Worm (Caenorhabditis elegans) whole organism, L1 larva: Measurements from ENCODE around the gene C10C5.4.

ENCODE experiments used
- C04F5.9 ChIP-seq: sonication (generic microtip); optimal IDR thresholded peaks from 2 replicates; lab custom pipeline; 2016; ENCODE audit warnings: missing genetic modification characterization, missing compliant biosample characterization
- C16A3.4 ChIP-seq: fragments of 150-350 bp; optimal IDR thresholded peaks from 2 replicates; lab custom pipeline; 2014; ENCODE audit warnings: missing biosample characterization, missing genetic modification characterization
- C34B4.2 ChIP-seq: sonication (generic microtip); optimal IDR thresholded peaks from 2 replicates; lab custom pipeline; 2017; ENCODE audit warnings: mild to moderate bottlenecking, missing genetic modification characterization, missing compliant biosample characterization
- F16B12.6 ChIP-seq: fragments of 150-350 bp; optimal IDR thresholded peaks from 2 replicates; lab custom pipeline; 2014; ENCODE audit warnings: missing biosample characterization, missing genetic modification characterization
- ama-1 ChIP-seq: fragments of 150-350 bp; optimal IDR thresholded peaks from 2 replicates; lab custom pipeline; 2014
- blmp-1 ChIP-seq: fragments of 150-350 bp; optimal IDR thresholded peaks from 2 replicates; lab custom pipeline; 2014; ENCODE audit warnings: missing biosample characterization, missing genetic modification characterization
- ceh-63 ChIP-seq: fragments of 200-800 bp; sonication (Bioruptor generic); optimal IDR thresholded peaks from 2 replicates; lab custom pipeline; 2018; ENCODE audit warnings: mild to moderate bottlenecking, missing genetic modification characterization, missing compliant biosample characterization
- ceh-82 ChIP-seq, 3 experiments: fragments of 150-350 bp in 1 of 3; sonication (generic microtip) in 2 of 3; optimal IDR thresholded peaks; 2 replicates each; lab custom pipeline; 2014 to 2017; ENCODE audit warnings: missing biosample characterization in 3 of 3, missing genetic modification characterization in 3 of 3
- ceh-88 ChIP-seq: fragments of 200-800 bp; sonication (Bioruptor generic); IDR thresholded peaks from 2 replicates; pipeline ENCODE4 v1.3.6; 2022; ENCODE audit warnings: missing genetic modification characterization, missing compliant biosample characterization
- ceh-90 ChIP-seq: sonication (generic microtip); optimal IDR thresholded peaks from 2 replicates; lab custom pipeline; 2016; ENCODE audit warnings: missing genetic modification characterization, missing compliant biosample characterization
- ces-1 ChIP-seq: fragments of 150-350 bp; optimal IDR thresholded peaks from 2 replicates; lab custom pipeline; 2014; ENCODE audit warnings: missing biosample characterization, missing genetic modification reagents, missing genetic modification characterization
- efl-1 ChIP-seq, 4 experiments: fragments of 150-350 bp; optimal IDR thresholded peaks in 3 of 4; peaks in 1 of 4; 1 replicate in 1 of 4; 2 replicates in 3 of 4; lab custom pipeline; 2014; ENCODE audit warnings: missing biosample characterization in 2 of 4, missing genetic modification characterization in 2 of 4, missing genetic modification reagents in 2 of 4
- egl-13 ChIP-seq: sonication (generic microtip); optimal IDR thresholded peaks from 2 replicates; lab custom pipeline; 2016; ENCODE audit warnings: missing genotype, missing genetic modification reagents, missing genetic modification characterization, missing compliant biosample characterization
- egl-27 ChIP-seq, 2 experiments: fragments of 150-350 bp in 1 of 2; sonication (generic microtip); optimal IDR thresholded peaks; 3 replicates each; lab custom pipeline; 2017 to 2018; ENCODE audit warnings: missing biosample characterization in 2 of 2, missing genetic modification characterization in 2 of 2, missing genetic modification reagents in 2 of 2
- elt-2 ChIP-seq: sonication (generic microtip); optimal IDR thresholded peaks from 2 replicates; lab custom pipeline; 2016; ENCODE audit warnings: missing genetic modification characterization, mild to moderate bottlenecking, inconsistent platforms, missing compliant biosample characterization, missing genetic modification reagents
- elt-3 ChIP-seq, 6 experiments: fragments of 150-350 bp in 1 of 6; sonication (generic microtip); optimal IDR thresholded peaks; 2 replicates each; lab custom pipeline; 2017 to 2018; ENCODE audit warnings: missing biosample characterization in 6 of 6, missing genetic modification characterization in 6 of 6, inconsistent platforms in 1 of 6
- ets-5 ChIP-seq: fragments of 200-800 bp; sonication (Bioruptor generic); IDR thresholded peaks from 2 replicates; pipeline ENCODE4 v1.3.6; 2022; ENCODE audit warnings: missing genetic modification characterization, missing compliant biosample characterization
- fkh-10 ChIP-seq: sonication (generic microtip); optimal IDR thresholded peaks from 2 replicates; lab custom pipeline; 2017; ENCODE audit warnings: missing biosample characterization, missing genetic modification reagents, missing genetic modification characterization
- hlh-17 ChIP-seq: fragments of 200-800 bp; sonication (Bioruptor generic); optimal IDR thresholded peaks from 2 replicates; lab custom pipeline; 2018; ENCODE audit warnings: missing genetic modification characterization, mild to moderate bottlenecking, missing compliant biosample characterization, moderate library complexity, borderline replicate concordance
- irx-1 ChIP-seq: sonication (generic microtip); optimal IDR thresholded peaks from 2 replicates; lab custom pipeline; 2016; ENCODE audit warnings: missing genetic modification characterization, missing compliant biosample characterization
- lin-35 ChIP-seq, 2 experiments: fragments of 150-350 bp; optimal IDR thresholded peaks; 2 replicates each; lab custom pipeline; 2014; ENCODE audit warnings: missing biosample characterization in 2 of 2, missing genetic modification characterization in 2 of 2, missing genetic modification reagents in 2 of 2
- lin-39 ChIP-seq: fragments of 150-350 bp; optimal IDR thresholded peaks from 2 replicates; lab custom pipeline; 2014; ENCODE audit warnings: missing biosample characterization, missing genetic modification reagents, missing genetic modification characterization
- lsy-2 ChIP-seq, 2 experiments: fragments of 150-350 bp; optimal IDR thresholded peaks; 2 replicates each; lab custom pipeline; 2014; ENCODE audit warnings: missing biosample characterization in 2 of 2, missing genetic modification characterization in 2 of 2
- mab-9 ChIP-seq: fragments of 200-800 bp; sonication (Bioruptor generic); IDR thresholded peaks from 2 replicates; pipeline ENCODE4 v1.3.6; 2022; ENCODE audit warnings: missing genetic modification reagents, missing genetic modification characterization, missing compliant biosample characterization
- mef-2 ChIP-seq: fragments of 150-350 bp; optimal IDR thresholded peaks from 2 replicates; lab custom pipeline; 2014; ENCODE audit warnings: missing biosample characterization, missing genetic modification characterization
- nhr-237 ChIP-seq: fragments of 150-350 bp; optimal IDR thresholded peaks from 2 replicates; lab custom pipeline; 2014; ENCODE audit warnings: missing biosample characterization, missing genetic modification characterization
- nhr-76 ChIP-seq: sonication (generic microtip); optimal IDR thresholded peaks from 2 replicates; lab custom pipeline; 2017; ENCODE audit warnings: missing biosample characterization, missing genetic modification characterization
- nhr-77 ChIP-seq: fragments of 150-350 bp; optimal IDR thresholded peaks from 2 replicates; lab custom pipeline; 2014; ENCODE audit warnings: missing biosample characterization, missing genetic modification characterization
- nhr-90 ChIP-seq: sonication (generic microtip); optimal IDR thresholded peaks from 2 replicates; lab custom pipeline; 2016; ENCODE audit warnings: mild to moderate bottlenecking, missing genetic modification characterization, missing compliant biosample characterization; ENCODE audit not compliant: poor library complexity
- pax-3 ChIP-seq: fragments of 200-800 bp; sonication (Bioruptor generic); optimal IDR thresholded peaks from 2 replicates; lab custom pipeline; 2018; ENCODE audit warnings: mild to moderate bottlenecking, missing genetic modification characterization, moderate library complexity, missing compliant biosample characterization
- skn-1 ChIP-seq: fragments of 150-350 bp; optimal IDR thresholded peaks from 2 replicates; lab custom pipeline; 2014; ENCODE audit warnings: missing biosample characterization, missing genetic modification characterization
- snpc-4 ChIP-seq: fragments of 150-350 bp; optimal IDR thresholded peaks from 2 replicates; lab custom pipeline; 2014; ENCODE audit warnings: missing biosample characterization, missing genetic modification characterization
- sptf-1 ChIP-seq: fragments of 150-350 bp; optimal IDR thresholded peaks from 2 replicates; lab custom pipeline; 2014; ENCODE audit warnings: missing biosample characterization, missing genetic modification characterization
- sup-37 ChIP-seq: fragments of 200-800 bp; sonication (Bioruptor generic); optimal IDR thresholded peaks from 2 replicates; lab custom pipeline; 2018; ENCODE audit warnings: mild to moderate bottlenecking, missing genetic modification characterization, missing compliant biosample characterization
- swsn-7 ChIP-seq: sonication (generic microtip); optimal IDR thresholded peaks from 2 replicates; lab custom pipeline; 2016; ENCODE audit warnings: missing genetic modification characterization, missing compliant biosample characterization
- tlp-1 ChIP-seq: fragments of 150-350 bp; optimal IDR thresholded peaks from 2 replicates; lab custom pipeline; 2014; ENCODE audit warnings: missing biosample characterization, missing genetic modification characterization
- unc-98 ChIP-seq: fragments of 200-800 bp; sonication (Bioruptor generic); IDR thresholded peaks from 2 replicates; pipeline ENCODE4 v1.3.6; 2022; ENCODE audit warnings: missing genetic modification characterization, missing compliant biosample characterization
- vab-15 ChIP-seq: sonication (generic microtip); optimal IDR thresholded peaks from 2 replicates; lab custom pipeline; 2017; ENCODE audit warnings: missing genotype, mild to moderate bottlenecking, missing genetic modification characterization, missing compliant biosample characterization
- zip-4 ChIP-seq: fragments of 200-800 bp; sonication (Bioruptor generic); optimal IDR thresholded peaks from 2 replicates; lab custom pipeline; 2018; ENCODE audit warnings: mild to moderate bottlenecking, missing genetic modification characterization, moderate library complexity, missing compliant biosample characterization
- ztf-11 ChIP-seq, 2 experiments: sonication (generic microtip); optimal IDR thresholded peaks; 2 replicates each; lab custom pipeline; 2016 to 2017; ENCODE audit warnings: missing genetic modification characterization in 2 of 2, missing biosample characterization in 1 of 2, missing compliant biosample characterization in 1 of 2

The C10C5.4 gene

DNA sequence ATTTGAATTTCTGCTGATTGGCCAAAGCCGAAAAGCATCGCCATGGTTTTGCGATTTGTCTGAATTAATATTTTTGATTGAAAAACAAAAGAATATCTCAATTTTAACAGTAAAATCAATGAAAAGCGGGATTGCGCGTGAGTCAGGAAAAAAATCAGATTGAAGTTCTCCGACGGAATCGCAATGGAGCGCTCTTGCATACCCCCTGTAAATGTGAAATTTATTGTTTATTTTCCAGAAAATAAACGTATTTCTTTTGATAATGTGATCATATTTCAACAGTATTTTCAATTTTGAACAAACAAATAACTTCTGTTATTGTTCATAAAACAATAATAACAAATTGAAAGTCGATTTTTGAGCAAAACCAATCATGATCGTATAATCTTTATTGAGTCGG lies 36.8 kb upstream of the C10C5.4 start, which contains the start of gene vps-26 (continued):
- no peak for TF ChIP-seq nhr-77
- TF ChIP-seq, all 84 proteins: peak for 16

DNA sequence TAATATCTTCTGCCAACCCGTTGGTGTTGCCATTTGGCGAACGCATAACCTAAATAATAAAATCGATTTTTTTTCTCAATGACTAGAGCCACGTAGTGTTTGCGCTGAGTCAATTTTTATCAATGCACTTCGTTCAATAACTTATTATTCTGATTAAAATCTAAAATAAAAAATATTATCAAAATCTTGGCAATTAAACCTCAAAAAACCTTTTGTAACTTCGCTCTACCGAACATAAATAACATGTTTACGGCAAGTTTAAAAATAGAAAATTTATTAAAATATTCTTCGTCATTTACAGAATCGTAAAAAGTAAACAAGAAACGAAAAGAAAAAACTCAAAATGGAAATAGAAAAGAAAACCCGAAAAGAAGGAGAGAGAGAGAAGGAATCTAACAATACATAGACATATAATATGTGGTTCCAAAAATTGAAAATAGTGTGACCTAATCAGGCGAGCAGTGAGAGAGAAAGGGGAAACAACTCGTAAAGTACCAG lies 35.2 kb upstream of the C10C5.4 start, which contains the start of gene pigc-1:
pigc-1 (minus strand) TSS at position 51 of the 498 bp plus-strand sequence.
- TF ChIP-seq blmp-1 (tag; lab: Kevin White, UChicago) (no peak), hlh-17 (GFP tag; lab: Kevin White, UChicago) (no peak), vab-15 (tag; lab: Kevin White, UChicago) (no peak), elt-2 (tag; lab: Kevin White, UChicago) (no peak), efl-1 (optimal IDR thresholded peaks at IDR 0.05; lab: Kevin White, UChicago) (no peak), efl-1 (GFP tag; optimal IDR thresholded peaks at IDR 0.05 in 1 of 2; lab: Kevin White, UChicago) (peak in 1 of 2 experiments; percentile 16), pax-3 (tag; lab: Kevin White, UChicago) (no peak), zip-4 (GFP tag; lab: Kevin White, UChicago) (no peak)

DNA sequence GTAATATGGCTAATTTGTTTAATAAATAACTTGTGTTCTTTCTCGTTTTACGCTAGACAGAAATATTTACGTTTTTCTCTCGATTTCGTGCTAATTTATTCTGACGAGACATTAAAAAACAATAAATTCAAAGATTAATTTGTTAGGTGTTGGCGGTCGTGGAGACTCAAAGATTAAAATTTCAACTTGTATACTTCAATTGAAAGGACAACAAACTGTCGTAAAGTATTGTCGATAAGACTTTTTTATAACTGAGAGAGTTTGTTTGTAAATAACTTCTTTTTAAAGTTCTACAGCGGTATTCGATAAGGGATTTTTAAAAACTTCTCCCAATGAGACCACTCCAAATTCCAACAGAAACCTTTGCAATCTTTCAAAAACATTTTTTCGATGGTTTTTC lies 24.6 kb upstream of the C10C5.4 start:
- TF ChIP-seq skn-1 (no peak), mab-9 (GFP tag; lab: Robert Waterston, UW) (no peak), egl-13 (no peak), lsy-2 (tag; optimal IDR thresholded peaks at IDR 0.05; lab: Kevin White, UChicago) (no peak), ets-5 (GFP tag; lab: Robert Waterston, UW) (no peak), C16A3.4 (tag; lab: Kevin White, UChicago) (no peak), irx-1 (tag; lab: Kevin White, UChicago) (no peak)

DNA sequence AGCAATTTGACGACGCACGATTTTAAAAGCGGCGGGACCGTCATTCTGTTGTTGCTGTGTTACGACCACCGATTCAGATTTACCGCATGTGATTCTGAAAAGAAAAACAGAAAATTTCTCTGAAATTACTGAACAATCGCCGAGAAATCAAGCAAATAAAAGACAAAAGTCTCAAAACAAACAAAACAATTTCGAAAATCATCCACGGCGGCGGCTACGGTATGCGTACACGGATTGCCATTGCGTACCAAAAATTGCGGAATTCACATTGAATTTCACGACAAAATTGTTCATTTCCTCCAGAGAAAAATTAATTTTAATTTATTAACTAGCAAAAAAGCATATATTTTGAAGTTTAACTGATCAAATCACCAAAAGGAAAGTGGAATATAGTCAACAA lies 11.9 kb upstream of the C10C5.4 start, which contains the start of gene pezo-1:
pezo-1 (minus strand) TSS at position 101 of the 400 bp plus-strand sequence.
- TF ChIP-seq ceh-82 (tag; optimal IDR thresholded peaks at IDR 0.05; lab: Kevin White, UChicago) (no peak), lin-35 (GFP tag; optimal IDR thresholded peaks at IDR 0.05; lab: Kevin White, UChicago) (no peak), lsy-2 (tag; optimal IDR thresholded peaks at IDR 0.05; lab: Kevin White, UChicago) (peak in 1 of 2 experiments; percentile 43), F16B12.6 (tag; lab: Kevin White, UChicago) (peak; percentile 6), efl-1 (optimal IDR thresholded peaks at IDR 0.05; lab: Kevin White, UChicago) (no peak), efl-1 (GFP tag; optimal IDR thresholded peaks at IDR 0.05 in 1 of 2; lab: Kevin White, UChicago) (peak in 1 of 2 experiments; percentile 30)

DNA sequence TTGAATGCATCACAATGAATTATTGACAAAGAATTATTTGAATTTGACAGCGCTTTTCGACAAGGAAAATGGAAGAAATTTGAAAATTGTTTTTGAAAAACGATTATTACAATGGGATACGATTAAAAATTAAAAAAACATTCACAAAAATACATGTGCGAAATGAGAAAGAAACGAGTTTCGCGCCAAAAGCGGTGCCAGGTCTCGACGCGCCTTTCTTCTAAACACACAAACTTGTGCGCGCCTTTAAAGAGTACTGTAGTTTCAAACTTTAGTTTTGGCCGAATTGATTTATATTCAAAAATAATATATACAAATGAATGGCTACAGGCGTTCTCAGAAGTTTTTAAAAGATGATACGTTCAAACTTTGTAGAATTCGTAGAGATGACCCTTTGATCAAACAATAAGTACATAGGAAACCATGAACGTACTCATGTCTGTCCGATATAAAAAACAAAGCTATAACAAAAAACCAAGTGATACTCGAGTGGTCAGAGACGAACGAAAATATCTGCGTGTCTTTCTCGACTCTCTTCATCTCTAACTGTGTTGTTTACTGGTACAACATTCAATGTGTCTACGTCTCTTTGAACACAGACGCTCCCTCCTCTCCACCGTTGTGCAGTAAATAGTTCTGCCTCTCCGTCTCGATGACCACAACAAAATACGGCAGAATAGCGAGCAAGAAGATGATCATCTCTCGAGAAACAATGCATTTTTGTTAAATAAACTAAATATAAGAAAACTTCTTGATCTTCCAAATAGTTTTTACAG lies 10.3 kb upstream of the C10C5.4 start:
- no peak for TF ChIP-seq C34B4.2 (tag; lab: Kevin White, UChicago)
- no peak for TF ChIP-seq ztf-11 (tag; optimal IDR thresholded peaks at IDR 0.05; lab: Kevin White, UChicago)
- no peak for TF ChIP-seq C04F5.9 (tag; lab: Kevin White, UChicago)
- no peak for TF ChIP-seq lin-39 (tag; lab: Kevin White, UChicago)
- no peak for TF ChIP-seq tlp-1
- no peak for TF ChIP-seq skn-1
- no peak for TF ChIP-seq snpc-4 (tag; lab: Kevin White, UChicago)
- no peak for TF ChIP-seq egl-13
- TF ChIP-seq egl-27 (tag; optimal IDR thresholded peaks at IDR 0.05; lab: Kevin White, UChicago), result no peak
- no peak for TF ChIP-seq elt-3 (tag; optimal IDR thresholded peaks at IDR 0.05; lab: Kevin White, UChicago)
- no peak for TF ChIP-seq blmp-1 (tag; lab: Kevin White, UChicago)
- TF ChIP-seq sup-37 (GFP tag; lab: Kevin White, UChicago), result no peak
- TF ChIP-seq ces-1, result no peak
- TF ChIP-seq sptf-1 (tag; lab: Kevin White, UChicago), result no peak
- TF ChIP-seq ceh-90 (tag; lab: Kevin White, UChicago), result no peak
- no peak for TF ChIP-seq mef-2
- no peak for TF ChIP-seq nhr-90
- no peak for TF ChIP-seq nhr-76
- TF ChIP-seq elt-2 (tag; lab: Kevin White, UChicago), result no peak
- no peak for TF ChIP-seq zip-4 (GFP tag; lab: Kevin White, UChicago)
- TF ChIP-seq ama-1, result no peak
- peak; percentile 19 to 40 for TF ChIP-seq efl-1 (optimal IDR thresholded peaks at IDR 0.05; lab: Kevin White, UChicago)
- TF ChIP-seq efl-1 (GFP tag; optimal IDR thresholded peaks at IDR 0.05 in 1 of 2; lab: Kevin White, UChicago), result peak in 1 of 2 experiments; percentile 48
- TF ChIP-seq swsn-7 (tag; lab: Kevin White, UChicago), result no peak
- TF ChIP-seq unc-98 (GFP tag; lab: Robert Waterston, UW), result no peak
- no peak for TF ChIP-seq nhr-237 (tag; lab: Kevin White, UChicago)
- TF ChIP-seq ceh-88, result no peak
- TF ChIP-seq lin-35 (GFP tag; optimal IDR thresholded peaks at IDR 0.05; lab: Kevin White, UChicago), result peak in 1 of 2 experiments; percentile 55
- no peak for TF ChIP-seq vab-15 (tag; lab: Kevin White, UChicago)
- no peak for TF ChIP-seq fkh-10
- TF ChIP-seq F16B12.6 (tag; lab: Kevin White, UChicago), result no peak
- TF ChIP-seq ceh-63 (GFP tag; lab: Kevin White, UChicago), result no peak
